Worm (Caenorhabditis elegans): Measurements from ENCODE around the gene fbxc-48.

The fbxc-48 gene

ce11 chrII:769250-769649 lies 28.5 kb upstream of the fbxc-48 start:
- TF ChIP-seq lim-7 (GFP tag; IDR thresholded peaks at IDR 0.05) (no peak), ZK337.2 (GFP tag; IDR thresholded peaks at IDR 0.05) (no peak), mdt-29 (GFP tag; IDR thresholded peaks at IDR 0.05) (no peak), aly-2 (tag; optimal IDR thresholded peaks at IDR 0.05) (no peak), lin-39 (tag; optimal IDR thresholded peaks at IDR 0.05) (no peak), Y75B8A.6 (GFP tag; IDR thresholded peaks at IDR 0.05) (no peak), zfp-3 (GFP tag; conservative IDR thresholded peaks at IDR 0.05) (no peak), aha-1 (tag) (peak; percentile 27), dve-1 (tag; optimal IDR thresholded peaks at IDR 0.05; ENCODE audit: insufficient read depth) (no peak), Y5F2A.4 (GFP tag; optimal IDR thresholded peaks at IDR 0.05) (no peak), lin-38 (GFP tag; IDR thresholded peaks at IDR 0.05) (peak; percentile 40), lin-13 (GFP tag; optimal IDR thresholded peaks at IDR 0.05) (peak; percentile 11), tra-1 (GFP tag; IDR thresholded peaks at IDR 0.05) (no peak), lin-29 (GFP tag; IDR thresholded peaks at IDR 0.05) (no peak)

ce11 chrII:765219-765618 lies 24.5 kb upstream of the fbxc-48 start, which contains the start of gene C08G5.7:
Gene C08G5.7 (minus strand): TSS chrII:765319.
- TF ChIP-seq ctbp-1 (GFP tag; IDR thresholded peaks at IDR 0.05) = no peak
- TF ChIP-seq lin-15B (tag; optimal IDR thresholded peaks at IDR 0.05) = no peak
- no peak for TF ChIP-seq hlh-30 (tag; optimal IDR thresholded peaks at IDR 0.05; ENCODE audit: insufficient read depth)
- no peak for TF ChIP-seq hlh-11 (tag; optimal IDR thresholded peaks at IDR 0.05)
- TF ChIP-seq pha-4 (GFP tag; IDR thresholded peaks at IDR 0.05) = no peak
- no peak for TF ChIP-seq pha-4 (tag; optimal IDR thresholded peaks at IDR 0.05)
- no peak for TF ChIP-seq F10B5.3 (tag; optimal IDR thresholded peaks at IDR 0.05)
- no peak for TF ChIP-seq Y105C5A.15 (GFP tag; IDR thresholded peaks at IDR 0.05)
- no peak for TF ChIP-seq ceh-28 (tag; optimal IDR thresholded peaks at IDR 0.05)
- no peak for TF ChIP-seq lin-38 (GFP tag; IDR thresholded peaks at IDR 0.05)
- no peak for TF ChIP-seq nhr-237 (tag; optimal IDR thresholded peaks at IDR 0.05)
- no peak for TF ChIP-seq dve-1 (tag; optimal IDR thresholded peaks at IDR 0.05; ENCODE audit: insufficient read depth)
- TF ChIP-seq arid-1 (GFP tag; conservative IDR thresholded peaks at IDR 0.05) = no peak
- TF ChIP-seq Y75B8A.6 (GFP tag; IDR thresholded peaks at IDR 0.05) = no peak
- TF ChIP-seq mdt-29 (GFP tag; IDR thresholded peaks at IDR 0.05) = no peak
- TF ChIP-seq dmd-6 (GFP tag; IDR thresholded peaks at IDR 0.05) = no peak
- no peak for TF ChIP-seq daf-19 (GFP tag; conservative IDR thresholded peaks at IDR 0.05)
- no peak for TF ChIP-seq madf-9 (GFP tag; conservative IDR thresholded peaks at IDR 0.05)
- TF ChIP-seq tra-1 (GFP tag; IDR thresholded peaks at IDR 0.05) = no peak
- no peak for TF ChIP-seq set-16 (GFP tag; IDR thresholded peaks at IDR 0.05)
- TF ChIP-seq lim-7 (GFP tag; IDR thresholded peaks at IDR 0.05) = no peak

ce11 chrII:764385-764784 lies 23.7 kb upstream of the fbxc-48 start:
- TF ChIP-seq dmd-6 (GFP tag; IDR thresholded peaks at IDR 0.05) (peak; percentile 28; the same call in 1 of the 2 replicates), nhr-28 (tag; optimal IDR thresholded peaks at IDR 0.05) (peak; percentile 42), madf-9 (GFP tag; conservative IDR thresholded peaks at IDR 0.05) (no peak), zip-11 (GFP tag; IDR thresholded peaks at IDR 0.05) (no peak), pqm-1 (tag; optimal IDR thresholded peaks at IDR 0.05) (peak; percentile 66)

ce11 chrII:762942-763341 lies 22.2 kb upstream of the fbxc-48 start:
- TF ChIP-seq daf-16 (GFP tag; optimal IDR thresholded peaks at IDR 0.05) (no peak), daf-16 (tag; optimal IDR thresholded peaks at IDR 0.05) (peak; percentile 57), mdl-1 (tag; optimal IDR thresholded peaks at IDR 0.05) (peak in 1 of 2 experiments; percentile 21), ctbp-1 (GFP tag; IDR thresholded peaks at IDR 0.05) (0 out of 2 replicates have a peak, but pooled peaks have one; percentile 53), hlh-11 (tag; optimal IDR thresholded peaks at IDR 0.05) (peak; percentile 37), php-3 (GFP tag; IDR thresholded peaks at IDR 0.05) (peak; percentile 72), zip-2 (tag; optimal IDR thresholded peaks at IDR 0.05) (no peak), aha-1 (tag) (peak; percentile 31), mep-1 (tag; optimal IDR thresholded peaks at IDR 0.05) (peak; percentile 9), hlh-30 (tag; optimal IDR thresholded peaks at IDR 0.05; ENCODE audit: insufficient read depth) (peak; percentile 50), D1046.2 (GFP tag; IDR thresholded peaks at IDR 0.05) (no peak), dmd-6 (GFP tag; IDR thresholded peaks at IDR 0.05) (peak; percentile 29; the same call in 1 of the 2 replicates), skn-1 (tag; optimal IDR thresholded peaks at IDR 0.05) (no peak), dve-1 (tag; optimal IDR thresholded peaks at IDR 0.05; ENCODE audit: insufficient read depth) (peak; percentile 44), lsy-2 (tag; optimal IDR thresholded peaks at IDR 0.05) (peak in 1 of 2 experiments; percentile 40), cey-2 (tag; optimal IDR thresholded peaks at IDR 0.05; ENCODE audit: borderline replicate concordance, insufficient read depth) (no peak), ZK546.5 (tag; optimal IDR thresholded peaks at IDR 0.05) (no peak), mxl-3 (GFP tag; optimal IDR thresholded peaks at IDR 0.05) (no peak)
